Fruit fly (Drosophila melanogaster): ENCODE data around the gene CG7071.

- TF ChIP-seq insv (optimal IDR thresholded peaks at IDR 0.05) (no peak), psq (optimal IDR thresholded peaks at IDR 0.05) (no peak), h (optimal IDR thresholded peaks at IDR 0.05) (no peak), Sin3A (optimal IDR thresholded peaks at IDR 0.05) (no peak), Myc (optimal IDR thresholded peaks at IDR 0.05) (no peak), ttk (optimal IDR thresholded peaks at IDR 0.05) (no peak)
Observed at dm6 chr3R:22389614-22390013, 27.2 kb downstream of the CG7071 start, which contains the start of the genes CAH8 and CG7059.
